Worm (Caenorhabditis elegans): ENCODE results near the gene F26F2.11.
"Not testable (repeated sequence)": the region's sequence is repeated elsewhere in the genome, so short reads cannot be mapped to it uniquely, and the experiment has no call there.

ce11 chrV:20568995-20569394, 26.6 kb downstream of the F26F2.11 start, which contains the start of gene F26F2.4:
- TF ChIP-seq tra-4 (tag; optimal IDR thresholded peaks at IDR 0.05); ceh-13 (GFP tag; optimal IDR thresholded peaks at IDR 0.05); ceh-36 (tag; optimal IDR thresholded peaks at IDR 0.05); B0310.2 (tag; optimal IDR thresholded peaks at IDR 0.05); ama-1 (optimal IDR thresholded peaks at IDR 0.05): not testable (repeated sequence)
